Worm (Caenorhabditis elegans): ENCODE data around the gene Y73B6BL.14.

The Y73B6BL.14 gene

DNA sequence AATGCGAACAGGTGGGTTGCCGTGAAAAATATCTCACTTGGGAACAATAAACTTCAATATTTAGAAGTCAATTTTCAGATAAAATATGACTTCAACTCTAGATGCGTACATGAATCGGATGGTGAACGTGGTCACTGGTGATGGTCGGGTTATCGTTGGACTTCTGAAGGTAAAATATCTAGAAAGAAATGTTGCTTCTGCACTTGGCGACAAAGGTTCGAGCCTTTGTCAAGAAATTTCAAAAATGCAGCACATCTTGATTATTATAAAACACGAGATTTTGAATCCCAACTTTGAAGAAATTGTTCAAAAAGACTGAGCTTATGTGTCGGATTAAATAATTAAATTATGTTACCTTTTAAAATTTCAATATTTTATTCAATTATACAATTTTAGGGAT is 16.3 kb downstream of the Y73B6BL.14 start, which contains the start of gene lsm-8:
TSS of gene lsm-8 (plus strand) at position 79 of the 400 bp plus-strand sequence.
- TF ChIP-seq elt-1 (tag; optimal IDR thresholded peaks at IDR 0.05): no peak
- no peak for TF ChIP-seq alr-1 (tag; optimal IDR thresholded peaks at IDR 0.05)
- no peak for TF ChIP-seq lin-11 (tag; optimal IDR thresholded peaks at IDR 0.05)
- no peak for TF ChIP-seq mab-5 (tag; optimal IDR thresholded peaks at IDR 0.05)
- TF ChIP-seq peb-1 (tag; optimal IDR thresholded peaks at IDR 0.05): no peak
- no peak for TF ChIP-seq C34F6.9 (tag; optimal IDR thresholded peaks at IDR 0.05)

DNA sequence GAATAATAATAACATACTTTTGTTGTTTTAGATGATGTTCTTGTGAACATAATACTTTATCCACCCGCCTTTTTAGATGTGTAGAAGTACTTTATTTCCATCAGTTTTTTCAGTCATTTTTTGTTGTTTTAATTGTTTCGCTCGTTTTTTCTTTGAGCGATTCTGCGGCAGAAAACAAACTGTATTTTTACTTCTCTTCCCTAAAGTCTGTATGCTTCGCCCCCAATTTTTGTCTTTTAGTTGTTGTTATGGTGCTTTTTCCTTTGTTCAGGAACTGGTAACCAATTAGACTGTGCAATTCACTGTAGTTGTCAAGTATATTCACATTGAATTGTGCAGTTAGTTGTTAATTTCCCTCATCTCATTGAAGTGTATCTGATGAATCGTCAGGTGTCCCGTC is 17.0 kb downstream of the Y73B6BL.14 start:
- no peak for TF ChIP-seq nhr-23 (tag; optimal IDR thresholded peaks at IDR 0.05)
- TF ChIP-seq ceh-82 (tag; optimal IDR thresholded peaks at IDR 0.05): no peak
- TF ChIP-seq R02D3.7 (tag; optimal IDR thresholded peaks at IDR 0.05): no peak
- TF ChIP-seq unc-62 (GFP tag; optimal IDR thresholded peaks at IDR 0.05): no peak

DNA sequence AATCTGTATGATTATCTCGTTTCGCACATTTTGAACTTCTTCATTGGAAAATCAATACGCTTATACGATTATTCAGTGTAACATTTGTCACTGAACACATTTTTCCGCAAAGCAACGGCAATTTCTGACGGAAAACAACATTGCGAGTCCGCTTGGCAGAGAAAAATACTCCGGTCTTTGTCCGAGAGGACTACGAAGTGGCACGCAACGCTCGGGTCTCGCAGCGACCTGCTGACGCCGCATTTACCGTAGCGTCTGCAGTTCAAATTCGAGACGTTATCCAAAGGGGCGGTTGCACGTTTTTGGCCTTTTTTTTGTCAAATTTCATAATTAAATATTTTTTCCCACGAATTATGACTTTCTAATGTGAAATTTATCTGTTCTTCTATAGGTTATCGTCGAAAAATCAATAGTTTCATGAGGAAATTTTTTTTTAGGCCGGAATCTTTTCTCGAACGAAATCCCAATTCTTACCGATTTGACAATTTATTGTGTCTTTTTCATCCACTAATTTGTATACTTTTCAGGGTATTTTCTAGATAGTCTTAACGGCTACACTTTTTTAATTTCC is 19.0 kb downstream of the Y73B6BL.14 start, which contains the start of gene sqd-1:
TSS of gene sqd-1 (plus strand) at position 521 of the 571 bp plus-strand sequence.
- TF ChIP-seq fos-1 (tag; optimal IDR thresholded peaks at IDR 0.05): peak; percentile 85
- TF ChIP-seq sma-9 (GFP tag; optimal IDR thresholded peaks at IDR 0.05): peak; percentile 98
- TF ChIP-seq sma-9 (tag; optimal IDR thresholded peaks at IDR 0.05): no peak
- peak; percentile 35 for TF ChIP-seq nhr-237 (tag; optimal IDR thresholded peaks at IDR 0.05)
- peak; percentile 97 for TF ChIP-seq sma-3 (GFP tag; optimal IDR thresholded peaks at IDR 0.05)
- TF ChIP-seq lin-11 (tag; optimal IDR thresholded peaks at IDR 0.05): peak; percentile 99
- no peak for TF ChIP-seq nhr-11 (tag; optimal IDR thresholded peaks at IDR 0.05)
- TF ChIP-seq C34F6.9 (tag; optimal IDR thresholded peaks at IDR 0.05): peak; percentile 95
- TF ChIP-seq lin-39 (tag; optimal IDR thresholded peaks at IDR 0.05): no peak
- TF ChIP-seq ceh-16 (tag; optimal IDR thresholded peaks at IDR 0.05): peak; percentile 94
- peak; percentile 89 for TF ChIP-seq nhr-129 (tag; optimal IDR thresholded peaks at IDR 0.05)
- TF ChIP-seq F13H6.1 (tag; optimal IDR thresholded peaks at IDR 0.05): peak; percentile 95
- peak; percentile 27 to 69 for TF ChIP-seq mdl-1 (tag; optimal IDR thresholded peaks at IDR 0.05)
- TF ChIP-seq nhr-21 (tag; optimal IDR thresholded peaks at IDR 0.05): peak; percentile 97
- peak; percentile 97 for TF ChIP-seq nhr-25 (tag; optimal IDR thresholded peaks at IDR 0.05)
- peak; percentile 98 to 99 for TF ChIP-seq lsy-2 (tag; optimal IDR thresholded peaks at IDR 0.05)
- TF ChIP-seq ceh-82 (tag; optimal IDR thresholded peaks at IDR 0.05): peak; percentile 91
- peak; percentile 78 for TF ChIP-seq zag-1 (tag; optimal IDR thresholded peaks at IDR 0.05)
- no peak for TF ChIP-seq nhr-23 (tag; optimal IDR thresholded peaks at IDR 0.05)
- peak; percentile 56 for TF ChIP-seq nhr-77 (tag; optimal IDR thresholded peaks at IDR 0.05)
- TF ChIP-seq R02D3.7 (tag; optimal IDR thresholded peaks at IDR 0.05): peak; percentile 87
- TF ChIP-seq ztf-4 (tag; optimal IDR thresholded peaks at IDR 0.05): peak; percentile 84
- peak; percentile 96 for TF ChIP-seq crh-2 (tag; optimal IDR thresholded peaks at IDR 0.05)
- TF ChIP-seq ZK546.5 (tag; optimal IDR thresholded peaks at IDR 0.05): peak; percentile 100
- TF ChIP-seq mbf-1 (tag; optimal IDR thresholded peaks at IDR 0.05): no peak
- TF ChIP-seq mab-5 (tag; optimal IDR thresholded peaks at IDR 0.05): peak; percentile 88
- peak; percentile 96 for TF ChIP-seq lin-13 (GFP tag; optimal IDR thresholded peaks at IDR 0.05)
- TF ChIP-seq sem-4 (tag; optimal IDR thresholded peaks at IDR 0.05): peak; percentile 86
- peak; percentile 67 for TF ChIP-seq blmp-1 (tag; optimal IDR thresholded peaks at IDR 0.05; ENCODE audit: insufficient read depth)
- peak; percentile 91 for TF ChIP-seq nhr-6 (tag; optimal IDR thresholded peaks at IDR 0.05)
- no peak for TF ChIP-seq alr-1 (tag; optimal IDR thresholded peaks at IDR 0.05)
- TF ChIP-seq Y55F3AM.14 (GFP tag; optimal IDR thresholded peaks at IDR 0.05): peak; percentile 84
- TF ChIP-seq unc-62 (GFP tag; optimal IDR thresholded peaks at IDR 0.05): peak; percentile 39
- TF ChIP-seq skn-1 (tag; optimal IDR thresholded peaks at IDR 0.05): peak; percentile 68
- TF ChIP-seq ztf-11 (tag; optimal IDR thresholded peaks at IDR 0.05): no peak
- no peak for TF ChIP-seq aly-2 (tag; optimal IDR thresholded peaks at IDR 0.05)
- TF ChIP-seq ama-1 (optimal IDR thresholded peaks at IDR 0.05): peak; percentile 60
- TF ChIP-seq nhr-10 (tag; optimal IDR thresholded peaks at IDR 0.05): peak; percentile 88
- no peak for TF ChIP-seq unc-39 (tag; optimal IDR thresholded peaks at IDR 0.05)
- no peak for TF ChIP-seq peb-1 (tag; optimal IDR thresholded peaks at IDR 0.05)
- TF ChIP-seq snpc-4 (tag; optimal IDR thresholded peaks at IDR 0.05): peak; percentile 84
- peak; percentile 91 for TF ChIP-seq egl-27 (tag; optimal IDR thresholded peaks at IDR 0.05)
- TF ChIP-seq gmeb-1 (tag; optimal IDR thresholded peaks at IDR 0.05): peak; percentile 95
- peak; percentile 98 for TF ChIP-seq unc-55 (GFP tag; optimal IDR thresholded peaks at IDR 0.05)
